Worm (Caenorhabditis elegans) whole organism, L2 larva: Measurements from ENCODE around the gene T06C12.14.
"Not testable (repeated sequence)": the region's sequence is repeated elsewhere in the genome, so short reads cannot be mapped to it uniquely, and the experiment has no call there.

Source experiments
- F13H6.1 ChIP-seq: sonication (generic microtip); optimal IDR thresholded peaks from 2 replicates; lab custom pipeline; 2016; ENCODE audit warnings: missing genetic modification characterization, missing compliant biosample characterization
- R02D3.7 ChIP-seq: fragments of 150-350 bp; optimal IDR thresholded peaks from 2 replicates; lab custom pipeline; 2014; ENCODE audit warnings: missing biosample characterization, missing genetic modification characterization
- Y55F3AM.14 ChIP-seq: fragments of 200-800 bp; sonication (Bioruptor generic); optimal IDR thresholded peaks from 2 replicates; lab custom pipeline; 2018; ENCODE audit warnings: mild to moderate bottlenecking, missing genetic modification characterization, missing compliant biosample characterization
- ZK546.5 ChIP-seq: sonication (generic microtip); optimal IDR thresholded peaks from 2 replicates; lab custom pipeline; 2017; ENCODE audit warnings: missing biosample characterization, missing genetic modification characterization
- alr-1 ChIP-seq: fragments of 150-350 bp; optimal IDR thresholded peaks from 2 replicates; lab custom pipeline; 2014; ENCODE audit warnings: missing biosample characterization, missing genetic modification characterization
- aly-2 ChIP-seq: fragments of 150-350 bp; optimal IDR thresholded peaks from 2 replicates; lab custom pipeline; 2014; ENCODE audit warnings: missing biosample characterization, missing genetic modification characterization
- ama-1 ChIP-seq: fragments of 150-350 bp; optimal IDR thresholded peaks from 2 replicates; lab custom pipeline; 2018; ENCODE audit warnings: inconsistent platforms
- blmp-1 ChIP-seq: sonication (generic microtip); optimal IDR thresholded peaks from 2 replicates; lab custom pipeline; 2017; ENCODE audit warnings: missing genetic modification characterization, mild to moderate bottlenecking, missing compliant biosample characterization, antibody characterized with exemption, moderate library complexity; ENCODE audit not compliant: insufficient read depth
- ceh-82 ChIP-seq: fragments of 150-350 bp; optimal IDR thresholded peaks from 2 replicates; lab custom pipeline; 2014; ENCODE audit warnings: missing biosample characterization, missing genetic modification characterization
- crh-2 ChIP-seq: sonication (generic microtip); optimal IDR thresholded peaks from 2 replicates; lab custom pipeline; 2017; ENCODE audit warnings: missing biosample characterization, missing genetic modification characterization
- dmd-4 ChIP-seq: sonication (generic microtip); optimal IDR thresholded peaks from 2 replicates; lab custom pipeline; 2017; ENCODE audit warnings: missing biosample characterization, missing genetic modification characterization
- elt-3 ChIP-seq: sonication (generic microtip); optimal IDR thresholded peaks from 2 replicates; lab custom pipeline; 2017; ENCODE audit warnings: missing biosample characterization, missing genetic modification characterization
- gmeb-1 ChIP-seq: fragments of 150-350 bp; optimal IDR thresholded peaks from 2 replicates; lab custom pipeline; 2014; ENCODE audit warnings: missing biosample characterization, missing genetic modification characterization
- lin-13 ChIP-seq: fragments of 150-350 bp; optimal IDR thresholded peaks from 2 replicates; lab custom pipeline; 2014; ENCODE audit warnings: missing biosample characterization, missing genetic modification reagents, missing genetic modification characterization
- lin-39 ChIP-seq: fragments of 150-350 bp; optimal IDR thresholded peaks from 2 replicates; lab custom pipeline; 2014; ENCODE audit warnings: missing biosample characterization, missing genetic modification reagents, missing genetic modification characterization
- lsy-2 ChIP-seq, 2 experiments: fragments of 150-350 bp in 1 of 2; sonication (generic microtip) in 1 of 2; optimal IDR thresholded peaks; 2 replicates each; lab custom pipeline; 2014 to 2017; ENCODE audit warnings: missing biosample characterization in 2 of 2, missing genetic modification characterization in 2 of 2
- mab-5 ChIP-seq: fragments of 150-350 bp; optimal IDR thresholded peaks from 2 replicates; lab custom pipeline; 2014; ENCODE audit warnings: missing biosample characterization, missing genetic modification characterization
- mbf-1 ChIP-seq: sonication (generic microtip); optimal IDR thresholded peaks from 2 replicates; lab custom pipeline; 2017; ENCODE audit warnings: missing biosample characterization, missing genetic modification characterization
- mdl-1 ChIP-seq, 2 experiments: fragments of 150-350 bp in 1 of 2; sonication (generic microtip) in 1 of 2; optimal IDR thresholded peaks; 2 replicates each; lab custom pipeline; 2017; ENCODE audit warnings: missing biosample characterization in 2 of 2, missing genetic modification characterization in 2 of 2
- nhr-11 ChIP-seq: fragments of 150-350 bp; optimal IDR thresholded peaks from 2 replicates; lab custom pipeline; 2014; ENCODE audit warnings: missing biosample characterization, missing genetic modification characterization
- nhr-12 ChIP-seq: fragments of 150-350 bp; optimal IDR thresholded peaks from 2 replicates; lab custom pipeline; 2014; ENCODE audit warnings: missing biosample characterization, missing genetic modification characterization
- nhr-129 ChIP-seq: fragments of 150-350 bp; optimal IDR thresholded peaks from 2 replicates; lab custom pipeline; 2014; ENCODE audit warnings: missing biosample characterization, missing genetic modification characterization
- nhr-21 ChIP-seq: fragments of 150-350 bp; optimal IDR thresholded peaks from 2 replicates; lab custom pipeline; 2014; ENCODE audit warnings: missing biosample characterization, missing genetic modification characterization
- nhr-23 ChIP-seq: fragments of 150-350 bp; optimal IDR thresholded peaks from 2 replicates; lab custom pipeline; 2014; ENCODE audit warnings: missing biosample characterization, missing genetic modification reagents, missing genetic modification characterization
- nhr-25 ChIP-seq: fragments of 150-350 bp; sonication (generic microtip); optimal IDR thresholded peaks from 3 replicates; lab custom pipeline; 2014; ENCODE audit warnings: missing biosample characterization, missing genetic modification characterization
- nhr-77 ChIP-seq: fragments of 150-350 bp; optimal IDR thresholded peaks from 2 replicates; lab custom pipeline; 2014; ENCODE audit warnings: missing biosample characterization, missing genetic modification characterization
- peb-1 ChIP-seq: fragments of 150-350 bp; optimal IDR thresholded peaks from 2 replicates; lab custom pipeline; 2014; ENCODE audit warnings: missing biosample characterization, missing genetic modification characterization
- sem-4 ChIP-seq: fragments of 150-350 bp; optimal IDR thresholded peaks from 2 replicates; lab custom pipeline; 2014; ENCODE audit warnings: missing biosample characterization, missing genetic modification reagents, missing genetic modification characterization
- sma-3 ChIP-seq: sonication (generic microtip); optimal IDR thresholded peaks from 2 replicates; lab custom pipeline; 2016; ENCODE audit warnings: missing genetic modification reagents, missing genetic modification characterization, missing compliant biosample characterization
- sma-9 ChIP-seq, 2 experiments: fragments of 150-350 bp in 1 of 2; sonication (generic microtip) in 1 of 2; optimal IDR thresholded peaks; 2 replicates each; lab custom pipeline; 2014 to 2016; ENCODE audit warnings: missing genetic modification characterization in 2 of 2, mild to moderate bottlenecking in 1 of 2, missing biosample characterization in 1 of 2, missing compliant biosample characterization in 1 of 2, missing genetic modification reagents in 1 of 2, moderate library complexity in 1 of 2
- snpc-4 ChIP-seq: fragments of 150-350 bp; optimal IDR thresholded peaks from 2 replicates; lab custom pipeline; 2014; ENCODE audit warnings: missing biosample characterization, missing genetic modification characterization
- unc-55 ChIP-seq: fragments of 150-350 bp; sonication (generic microtip); optimal IDR thresholded peaks from 3 replicates; lab custom pipeline; 2014; ENCODE audit warnings: missing biosample characterization, missing genetic modification reagents, missing genetic modification characterization
- unc-62 ChIP-seq: fragments of 150-350 bp; optimal IDR thresholded peaks from 2 replicates; lab custom pipeline; 2014; ENCODE audit warnings: missing biosample characterization, missing genetic modification reagents, missing genetic modification characterization
- zag-1 ChIP-seq: fragments of 150-350 bp; optimal IDR thresholded peaks from 2 replicates; lab custom pipeline; 2014; ENCODE audit warnings: missing biosample characterization, missing genetic modification characterization
- ztf-1 ChIP-seq: fragments of 200-800 bp; sonication (Bioruptor generic); conservative IDR thresholded peaks from 2 replicates; pipeline ENCODE4 v1.3.6; 2022; ENCODE audit warnings: missing genetic modification characterization, missing compliant biosample characterization
- ztf-11 ChIP-seq: sonication (generic microtip); optimal IDR thresholded peaks from 2 replicates; lab custom pipeline; 2017; ENCODE audit warnings: missing biosample characterization, missing genetic modification characterization
- ztf-4 ChIP-seq: fragments of 150-350 bp; optimal IDR thresholded peaks from 2 replicates; lab custom pipeline; 2014; ENCODE audit warnings: missing biosample characterization, missing genetic modification characterization

Gene T06C12.14

DNA sequence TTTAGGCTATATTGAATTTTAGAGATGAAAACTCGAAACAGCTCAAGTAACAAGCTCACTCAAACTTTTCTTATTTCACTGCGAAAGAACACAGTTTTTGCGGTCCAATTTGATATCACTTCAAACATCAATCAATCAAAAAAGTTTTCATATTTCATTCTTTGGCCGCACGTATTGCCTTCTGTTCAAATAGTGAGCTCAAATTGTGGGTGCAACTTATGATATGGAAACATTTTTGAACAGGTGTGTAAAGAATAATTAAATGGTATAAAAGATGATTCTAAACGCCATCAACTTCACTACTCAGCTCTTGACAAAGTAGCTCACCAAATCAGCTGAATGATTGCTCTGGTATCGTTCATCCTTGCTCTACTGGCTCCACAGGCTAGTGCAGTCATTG lies at the start of gene T06C12.14:
Gene T06C12.14 (plus strand): TSS at position 301 of the 400 bp plus-strand sequence.
- no peak for TF ChIP-seq nhr-11 (tag; lab: Kevin White, UChicago)
- no peak for TF ChIP-seq snpc-4
- TF ChIP-seq sem-4 (tag; lab: Kevin White, UChicago) = no peak
- TF ChIP-seq zag-1 = no peak
- TF ChIP-seq sma-3 = no peak
- TF ChIP-seq lin-13 (GFP tag; lab: Kevin White, UChicago) = no peak
- no peak for TF ChIP-seq nhr-23 (tag; lab: Kevin White, UChicago)
- TF ChIP-seq ztf-11 = no peak
- TF ChIP-seq, all 48 proteins: peak for 0

DNA sequence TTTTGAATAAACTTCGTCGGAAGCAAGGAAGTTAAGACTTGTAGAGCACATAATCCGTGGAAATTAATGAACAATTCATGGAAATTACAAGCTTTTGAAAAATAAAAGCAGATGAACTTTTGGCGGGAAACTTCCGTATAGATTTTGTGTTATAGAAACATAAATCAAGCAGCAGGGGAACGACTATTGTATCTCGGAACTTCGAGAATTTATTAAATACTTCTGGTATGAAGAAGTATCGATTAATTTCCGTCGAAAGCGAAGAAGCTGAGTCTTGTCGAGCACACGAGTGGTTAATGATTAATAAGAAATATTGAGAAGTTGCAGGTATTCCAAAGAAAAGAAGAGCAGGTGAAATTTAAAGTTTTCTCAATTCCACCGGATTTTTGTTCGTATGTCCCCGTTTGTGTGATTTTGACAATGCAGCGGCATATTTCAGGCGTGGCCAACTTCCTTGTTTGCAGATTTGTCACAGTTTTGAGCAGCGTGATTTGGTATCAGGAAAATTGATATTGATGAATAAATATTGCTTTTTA lies 49.5 kb upstream of the T06C12.14 start, which contains the start of gene srh-147:
Gene srh-147 (minus strand): TSS at position 51 of the 536 bp plus-strand sequence.
- not testable (repeated sequence) for TF ChIP-seq nhr-21 (tag; lab: Kevin White, UChicago); unc-62 (GFP tag; lab: Kevin White, UChicago); lin-39 (tag; lab: Kevin White, UChicago)

DNA sequence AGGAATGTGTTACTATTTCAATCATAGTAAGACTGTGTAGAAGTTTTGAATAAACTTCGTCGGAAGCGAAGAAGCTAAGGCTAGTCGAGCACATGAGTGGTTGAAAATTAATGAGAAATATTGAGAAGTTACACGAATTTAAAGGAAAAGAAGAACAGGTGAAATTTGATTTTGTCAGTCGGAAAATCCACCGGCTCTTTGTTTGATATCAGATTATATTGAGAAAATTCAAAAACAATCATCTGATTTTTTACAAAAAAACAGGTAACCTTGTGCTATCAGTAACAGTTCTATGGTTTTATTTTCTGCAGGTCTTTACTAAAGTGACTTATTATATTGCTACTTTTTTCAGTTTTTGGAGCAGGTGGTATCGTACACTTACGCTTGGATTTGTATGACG lies 41.5 kb upstream of the T06C12.14 start, which contains the start of gene srh-148:
Gene srh-148 (minus strand): TSS at position 101 of the 400 bp plus-strand sequence.
- no peak for TF ChIP-seq nhr-129 (tag; lab: Kevin White, UChicago)
- TF ChIP-seq mdl-1 (tag; optimal IDR thresholded peaks at IDR 0.05; lab: Kevin White, UChicago) = no peak
- no peak for TF ChIP-seq aly-2
- TF ChIP-seq nhr-77 (tag; lab: Kevin White, UChicago) = no peak
- no peak for TF ChIP-seq gmeb-1 (tag; lab: Kevin White, UChicago)
- TF ChIP-seq crh-2 = no peak
- no peak for TF ChIP-seq ztf-4 (tag; lab: Kevin White, UChicago)
- TF ChIP-seq mab-5 = no peak
- TF ChIP-seq ztf-1 (GFP tag; lab: Robert Waterston, UW) = no peak

DNA sequence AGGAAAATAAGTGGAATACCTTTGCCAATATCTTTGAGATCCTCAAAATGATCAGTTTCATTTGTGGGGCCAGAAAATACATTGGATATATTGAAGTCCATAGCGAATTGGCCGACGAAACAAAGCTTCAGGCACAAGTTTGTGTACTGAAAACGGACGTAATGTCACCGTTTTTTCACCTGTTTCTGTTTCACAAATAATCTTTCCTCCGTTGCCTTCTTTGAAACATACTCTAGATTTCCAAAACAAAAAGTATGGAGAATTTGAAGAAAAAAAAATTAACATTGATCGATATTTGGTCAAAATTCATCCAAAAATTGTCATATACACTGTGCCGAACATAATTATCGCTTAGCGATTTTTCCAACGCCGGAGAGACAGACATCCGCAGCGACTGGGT lies 37.2 kb upstream of the T06C12.14 start, which contains the start of gene srz-12:
Gene srz-12 (minus strand): TSS at position 101 of the 400 bp plus-strand sequence.
- no peak for TF ChIP-seq zag-1
- no peak for TF ChIP-seq dmd-4 (tag; lab: Kevin White, UChicago)
- no peak for TF ChIP-seq sma-9 (GFP tag; optimal IDR thresholded peaks at IDR 0.05; lab: Kevin White, UChicago)
- no peak for TF ChIP-seq sma-9 (tag; optimal IDR thresholded peaks at IDR 0.05; lab: Kevin White, UChicago)
- no peak for TF ChIP-seq alr-1 (tag; lab: Kevin White, UChicago)
- no peak for TF ChIP-seq peb-1 (tag; lab: Kevin White, UChicago)
- TF ChIP-seq unc-55 (GFP tag; lab: Kevin White, UChicago) = no peak
- no peak for TF ChIP-seq mdl-1 (tag; optimal IDR thresholded peaks at IDR 0.05; lab: Kevin White, UChicago)
- no peak for TF ChIP-seq nhr-25

DNA sequence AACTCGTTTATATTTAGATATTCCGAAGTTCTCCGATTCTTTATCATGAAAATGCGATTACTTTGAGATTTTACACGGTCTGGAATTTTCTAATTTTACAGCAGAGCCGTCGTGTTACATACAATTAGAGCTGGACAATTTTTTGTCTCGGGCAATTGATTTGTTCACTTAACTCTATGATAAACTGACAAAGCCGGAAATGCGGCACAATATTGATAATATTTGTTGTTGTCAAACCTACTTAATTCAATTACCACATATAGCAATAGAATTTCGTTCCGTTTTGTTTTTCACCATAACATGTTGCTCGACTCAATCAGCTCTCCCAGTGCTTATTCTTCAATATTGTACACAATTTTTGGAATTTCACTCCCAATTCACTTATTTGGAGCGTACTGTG lies 36.8 kb upstream of the T06C12.14 start, which contains the start of gene srh-299:
Gene srh-299 (plus strand): TSS at position 301 of the 400 bp plus-strand sequence.
- TF ChIP-seq lsy-2 (tag; optimal IDR thresholded peaks at IDR 0.05; lab: Kevin White, UChicago) (no peak), peb-1 (tag; lab: Kevin White, UChicago) (no peak), mab-5 (no peak), ZK546.5 (no peak), unc-62 (GFP tag; lab: Kevin White, UChicago) (no peak), Y55F3AM.14 (GFP tag; lab: Kevin White, UChicago) (no peak), F13H6.1 (tag; lab: Kevin White, UChicago) (no peak), ceh-82 (tag; lab: Kevin White, UChicago) (no peak), mdl-1 (tag; optimal IDR thresholded peaks at IDR 0.05; lab: Kevin White, UChicago) (no peak), dmd-4 (tag; lab: Kevin White, UChicago) (no peak), unc-55 (GFP tag; lab: Kevin White, UChicago) (no peak), ztf-11 (no peak), R02D3.7 (tag; lab: Kevin White, UChicago) (no peak)

DNA sequence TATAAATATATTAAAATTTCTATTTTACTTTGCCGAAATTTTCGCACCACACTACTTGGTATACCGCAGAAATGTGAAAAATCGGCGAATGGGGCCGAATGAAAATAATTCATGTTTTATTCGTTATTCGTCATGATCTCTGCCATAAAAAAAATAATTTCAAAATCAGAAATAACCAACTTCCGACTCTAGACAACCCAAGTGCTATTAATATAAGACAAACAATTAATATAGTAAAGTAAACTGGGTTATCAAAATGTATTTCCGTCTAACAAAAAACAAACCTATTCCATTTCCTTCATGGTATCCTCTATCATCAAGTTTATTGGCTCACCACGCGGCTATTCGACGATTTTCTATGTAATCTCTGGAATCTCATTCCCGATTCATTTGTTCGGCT lies 34.0 kb upstream of the T06C12.14 start, which contains the start of gene srh-293:
Gene srh-293 (plus strand): TSS at position 301 of the 400 bp plus-strand sequence.
- TF ChIP-seq mbf-1 (no peak), ama-1 (no peak), nhr-21 (tag; lab: Kevin White, UChicago) (no peak), ztf-11 (no peak), lin-39 (tag; lab: Kevin White, UChicago) (no peak), elt-3 (tag; lab: Kevin White, UChicago) (no peak), crh-2 (no peak), nhr-12 (tag; lab: Kevin White, UChicago) (no peak), mdl-1 (tag; optimal IDR thresholded peaks at IDR 0.05; lab: Kevin White, UChicago) (no peak), blmp-1 (tag; lab: Kevin White, UChicago) (no peak), aly-2 (no peak), ztf-1 (GFP tag; lab: Robert Waterston, UW) (no peak)
- TF ChIP-seq, all 48 proteins: peak for 0
